Fruit fly (Drosophila melanogaster) whole organism, embryonic: Measurements from ENCODE around the gene Parg.

ENCODE experiments used
- Camta ChIP-seq: fragments of 200-800 bp; sonication (Bioruptor generic); optimal IDR thresholded peaks from 2 replicates; lab custom pipeline; 2016; ENCODE audit warnings: missing biosample characterization, missing genetic modification characterization
- insv ChIP-seq, 2 experiments: fragments of 200-800 bp; sonication (Bioruptor generic); optimal IDR thresholded peaks; 3 replicates each; lab custom pipeline; 2016 to 2018; ENCODE audit warnings: missing biosample characterization in 2 of 2, missing genetic modification characterization in 2 of 2
- ssp ChIP-seq: fragments of 200-800 bp; sonication (Bioruptor generic); IDR thresholded peaks from 2 replicates; pipeline ENCODE4 v1.3.6; 2022; ENCODE audit warnings: missing biosample characterization, missing genetic modification characterization

dm6 chrX:3680703-3681270, 9.5 kb upstream of the Parg start:
- TF ChIP-seq Camta (GFP tag; lab: Kevin White, UChicago) (no peak), insv (GFP tag; optimal IDR thresholded peaks at IDR 0.05; lab: Kevin White, UChicago) (no peak), ssp (no peak)
